Fruit fly (Drosophila melanogaster): ENCODE measurements around the gene OXA1L.

- no peak for TF ChIP-seq Myc (optimal IDR thresholded peaks at IDR 0.05)
- TF ChIP-seq ttk (optimal IDR thresholded peaks at IDR 0.05) = no peak
- no peak for TF ChIP-seq psq (optimal IDR thresholded peaks at IDR 0.05)
- TF ChIP-seq Sin3A (optimal IDR thresholded peaks at IDR 0.05) = no peak
These were observed 26.9 kb upstream of the OXA1L start for dm6 chr3L:10913214-10913613.

Data from Kc167 (cell line).